Worm (Caenorhabditis elegans) whole organism, L1 larva: ENCODE results near the gene col-94.

ENCODE experiments used
- C04F5.9 ChIP-seq: sonication (generic microtip); optimal IDR thresholded peaks from 2 replicates; lab custom pipeline; 2016; ENCODE audit warnings: missing genetic modification characterization, missing compliant biosample characterization
- C16A3.4 ChIP-seq: fragments of 150-350 bp; optimal IDR thresholded peaks from 2 replicates; lab custom pipeline; 2014; ENCODE audit warnings: missing biosample characterization, missing genetic modification characterization
- aha-1 ChIP-seq: fragments of 150-350 bp; optimal IDR thresholded peaks from 2 replicates; lab custom pipeline; 2014; ENCODE audit warnings: missing biosample characterization, missing genetic modification characterization
- blmp-1 ChIP-seq: fragments of 150-350 bp; optimal IDR thresholded peaks from 2 replicates; lab custom pipeline; 2014; ENCODE audit warnings: missing biosample characterization, missing genetic modification characterization
- ceh-82 ChIP-seq, 3 experiments: fragments of 150-350 bp in 1 of 3; sonication (generic microtip) in 2 of 3; optimal IDR thresholded peaks; 2 replicates each; lab custom pipeline; 2014 to 2017; ENCODE audit warnings: missing biosample characterization in 3 of 3, missing genetic modification characterization in 3 of 3
- dpl-1 ChIP-seq, 3 experiments: fragments of 150-350 bp in 2 of 3; sonication (generic microtip) in 1 of 3; optimal IDR thresholded peaks; 2 replicates each; lab custom pipeline; 2014 to 2017; ENCODE audit warnings: missing biosample characterization in 3 of 3, missing genetic modification characterization in 3 of 3, missing genetic modification reagents in 3 of 3
- dsc-1 ChIP-seq: sonication (generic microtip); optimal IDR thresholded peaks from 2 replicates; lab custom pipeline; 2016; ENCODE audit warnings: mild to moderate bottlenecking, missing genetic modification characterization, missing compliant biosample characterization
- efl-1 ChIP-seq, 4 experiments: fragments of 150-350 bp; optimal IDR thresholded peaks in 3 of 4; peaks in 1 of 4; 1 replicate in 1 of 4; 2 replicates in 3 of 4; lab custom pipeline; 2014; ENCODE audit warnings: missing biosample characterization in 2 of 4, missing genetic modification characterization in 2 of 4, missing genetic modification reagents in 2 of 4
- efl-3 ChIP-seq: fragments of 200-800 bp; sonication (Bioruptor generic); optimal IDR thresholded peaks from 2 replicates; lab custom pipeline; 2018; ENCODE audit warnings: mild to moderate bottlenecking, missing genetic modification characterization, missing compliant biosample characterization
- elt-3 ChIP-seq, 6 experiments: fragments of 150-350 bp in 1 of 6; sonication (generic microtip); optimal IDR thresholded peaks; 2 replicates each; lab custom pipeline; 2017 to 2018; ENCODE audit warnings: missing biosample characterization in 6 of 6, missing genetic modification characterization in 6 of 6, inconsistent platforms in 1 of 6
- fkh-10 ChIP-seq: sonication (generic microtip); optimal IDR thresholded peaks from 2 replicates; lab custom pipeline; 2017; ENCODE audit warnings: missing biosample characterization, missing genetic modification reagents, missing genetic modification characterization
- fos-1 ChIP-seq: fragments of 150-350 bp; optimal IDR thresholded peaks from 2 replicates; lab custom pipeline; 2014; ENCODE audit warnings: missing biosample characterization, missing genetic modification characterization
- grh-1 ChIP-seq: fragments of 200-800 bp; sonication (Bioruptor generic); IDR thresholded peaks from 2 replicates; pipeline ENCODE4 v1.3.6; 2022; ENCODE audit warnings: missing genetic modification reagents, missing genetic modification characterization, missing compliant biosample characterization
- hlh-17 ChIP-seq: fragments of 200-800 bp; sonication (Bioruptor generic); optimal IDR thresholded peaks from 2 replicates; lab custom pipeline; 2018; ENCODE audit warnings: missing genetic modification characterization, mild to moderate bottlenecking, missing compliant biosample characterization, moderate library complexity, borderline replicate concordance
- hpl-2 ChIP-seq: fragments of 150-350 bp; optimal IDR thresholded peaks from 2 replicates; lab custom pipeline; 2014; ENCODE audit warnings: missing biosample characterization, missing genetic modification reagents, missing genetic modification characterization
- irx-1 ChIP-seq: sonication (generic microtip); optimal IDR thresholded peaks from 2 replicates; lab custom pipeline; 2016; ENCODE audit warnings: missing genetic modification characterization, missing compliant biosample characterization
- isw-1 ChIP-seq: fragments of 200-800 bp; sonication (Bioruptor generic); IDR thresholded peaks from 2 replicates; pipeline ENCODE4 v1.3.6; 2022; ENCODE audit warnings: missing genetic modification characterization, missing compliant biosample characterization
- jun-1 ChIP-seq: fragments of 150-350 bp; optimal IDR thresholded peaks from 2 replicates; lab custom pipeline; 2014; ENCODE audit warnings: missing biosample characterization, missing genetic modification reagents, missing genetic modification characterization
- lin-13 ChIP-seq: fragments of 150-350 bp; optimal IDR thresholded peaks from 2 replicates; lab custom pipeline; 2014; ENCODE audit warnings: missing biosample characterization, missing genetic modification reagents, missing genetic modification characterization
- lin-14 ChIP-seq: fragments of 200-800 bp; sonication (Bioruptor generic); optimal IDR thresholded peaks from 2 replicates; lab custom pipeline; 2018; ENCODE audit warnings: mild to moderate bottlenecking, missing genetic modification characterization, moderate library complexity, missing compliant biosample characterization
- lin-35 ChIP-seq, 2 experiments: fragments of 150-350 bp; optimal IDR thresholded peaks; 2 replicates each; lab custom pipeline; 2014; ENCODE audit warnings: missing biosample characterization in 2 of 2, missing genetic modification characterization in 2 of 2, missing genetic modification reagents in 2 of 2
- mab-9 ChIP-seq: fragments of 200-800 bp; sonication (Bioruptor generic); IDR thresholded peaks from 2 replicates; pipeline ENCODE4 v1.3.6; 2022; ENCODE audit warnings: missing genetic modification reagents, missing genetic modification characterization, missing compliant biosample characterization
- mdl-1 ChIP-seq, 2 experiments: fragments of 150-350 bp; optimal IDR thresholded peaks; 2 replicates each; lab custom pipeline; 2014 to 2017; ENCODE audit warnings: missing biosample characterization in 2 of 2, missing genetic modification characterization in 2 of 2, inconsistent platforms in 1 of 2
- mef-2 ChIP-seq: fragments of 150-350 bp; optimal IDR thresholded peaks from 2 replicates; lab custom pipeline; 2014; ENCODE audit warnings: missing biosample characterization, missing genetic modification characterization
- nhr-11 ChIP-seq: fragments of 150-350 bp; optimal IDR thresholded peaks from 2 replicates; lab custom pipeline; 2014; ENCODE audit warnings: missing biosample characterization, missing genetic modification characterization
- nhr-12 ChIP-seq: sonication (generic microtip); optimal IDR thresholded peaks from 2 replicates; lab custom pipeline; 2017; ENCODE audit warnings: missing biosample characterization, missing genetic modification characterization
- nhr-237 ChIP-seq: fragments of 150-350 bp; optimal IDR thresholded peaks from 2 replicates; lab custom pipeline; 2014; ENCODE audit warnings: missing biosample characterization, missing genetic modification characterization
- nhr-90 ChIP-seq: sonication (generic microtip); optimal IDR thresholded peaks from 2 replicates; lab custom pipeline; 2016; ENCODE audit warnings: mild to moderate bottlenecking, missing genetic modification characterization, missing compliant biosample characterization; ENCODE audit not compliant: poor library complexity
- swsn-7 ChIP-seq: sonication (generic microtip); optimal IDR thresholded peaks from 2 replicates; lab custom pipeline; 2016; ENCODE audit warnings: missing genetic modification characterization, missing compliant biosample characterization
- tbx-2 ChIP-seq: sonication (generic microtip); optimal IDR thresholded peaks from 2 replicates; lab custom pipeline; 2016; ENCODE audit warnings: missing genetic modification characterization, missing compliant biosample characterization
- unc-30 ChIP-seq: sonication (generic microtip); optimal IDR thresholded peaks from 2 replicates; lab custom pipeline; 2017; ENCODE audit warnings: missing biosample characterization, missing genetic modification characterization
- xbp-1 ChIP-seq: sonication (generic microtip); optimal IDR thresholded peaks from 2 replicates; lab custom pipeline; 2016; ENCODE audit warnings: missing genetic modification characterization, missing compliant biosample characterization
- zag-1 ChIP-seq: fragments of 150-350 bp; optimal IDR thresholded peaks from 2 replicates; lab custom pipeline; 2014; ENCODE audit warnings: missing biosample characterization, missing genetic modification characterization
- zip-4 ChIP-seq: fragments of 200-800 bp; sonication (Bioruptor generic); optimal IDR thresholded peaks from 2 replicates; lab custom pipeline; 2018; ENCODE audit warnings: mild to moderate bottlenecking, missing genetic modification characterization, moderate library complexity, missing compliant biosample characterization
- ztf-11 ChIP-seq, 2 experiments: sonication (generic microtip); optimal IDR thresholded peaks; 2 replicates each; lab custom pipeline; 2016 to 2017; ENCODE audit warnings: missing genetic modification characterization in 2 of 2, missing biosample characterization in 1 of 2, missing compliant biosample characterization in 1 of 2
- ztf-4 ChIP-seq: fragments of 150-350 bp; optimal IDR thresholded peaks from 2 replicates; lab custom pipeline; 2014; ENCODE audit warnings: missing biosample characterization, missing genetic modification characterization

The col-94 gene

DNA sequence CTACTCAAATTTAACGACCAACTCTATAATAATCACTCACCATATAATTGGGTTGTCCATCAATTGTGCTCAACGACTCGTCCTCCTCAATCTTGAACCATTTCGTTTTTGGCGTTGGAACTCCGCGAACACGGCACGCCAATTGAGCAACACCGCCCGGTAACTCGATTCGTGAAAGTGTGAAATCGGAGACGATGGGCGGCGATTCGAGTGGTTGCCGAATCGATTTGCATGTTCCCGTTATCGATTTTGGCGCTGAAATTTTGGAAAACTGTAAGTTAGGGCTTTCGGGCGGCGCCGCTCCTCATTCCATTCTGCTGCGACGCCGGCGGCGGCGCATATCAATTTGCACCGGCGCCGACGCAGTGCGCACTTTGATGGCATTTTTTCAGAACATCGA lies 36.0 kb downstream of the col-94 start:
- no peak for TF ChIP-seq elt-3 (tag; optimal IDR thresholded peaks at IDR 0.05; lab: Kevin White, UChicago)
- TF ChIP-seq C04F5.9: no peak
- no peak for TF ChIP-seq nhr-237 (tag; lab: Kevin White, UChicago)
- TF ChIP-seq hlh-17 (GFP tag; lab: Kevin White, UChicago): no peak
- no peak for TF ChIP-seq lin-13 (GFP tag; lab: Kevin White, UChicago)
- TF ChIP-seq ztf-4 (tag; lab: Kevin White, UChicago): no peak
- TF ChIP-seq isw-1 (GFP tag; lab: Robert Waterston, UW): no peak
- no peak for TF ChIP-seq zip-4 (GFP tag; lab: Kevin White, UChicago)
- no peak for TF ChIP-seq xbp-1 (tag; lab: Kevin White, UChicago)
- TF ChIP-seq hpl-2: no peak
- TF ChIP-seq jun-1 (tag; lab: Kevin White, UChicago): no peak
- no peak for TF ChIP-seq zag-1 (tag; lab: Kevin White, UChicago)
- no peak for TF ChIP-seq lin-14 (GFP tag; lab: Kevin White, UChicago)
- TF ChIP-seq mdl-1 (tag; optimal IDR thresholded peaks at IDR 0.05; lab: Kevin White, UChicago): no peak
- TF ChIP-seq dpl-1 (GFP tag; optimal IDR thresholded peaks at IDR 0.05; lab: Kevin White, UChicago): no peak
- TF ChIP-seq fos-1: no peak
- TF ChIP-seq unc-30 (tag; lab: Kevin White, UChicago): no peak

- no peak for TF ChIP-seq nhr-90 (tag; lab: Kevin White, UChicago)
- TF ChIP-seq C16A3.4 (tag; lab: Kevin White, UChicago): no peak
- TF ChIP-seq dsc-1 (tag; lab: Kevin White, UChicago): no peak
- no peak for TF ChIP-seq unc-30 (tag; lab: Kevin White, UChicago)
- no peak for TF ChIP-seq irx-1 (tag; lab: Kevin White, UChicago)
- TF ChIP-seq hpl-2: no peak
- no peak for TF ChIP-seq lin-35 (GFP tag; optimal IDR thresholded peaks at IDR 0.05; lab: Kevin White, UChicago)
- TF ChIP-seq mab-9: no peak
- TF ChIP-seq ceh-82 (tag; optimal IDR thresholded peaks at IDR 0.05; lab: Kevin White, UChicago): no peak
- no peak for TF ChIP-seq grh-1 (GFP tag; lab: Robert Waterston, UW)
- TF ChIP-seq mef-2 (tag; lab: Kevin White, UChicago): no peak
- TF ChIP-seq swsn-7 (tag; lab: Kevin White, UChicago): no peak
- TF ChIP-seq blmp-1 (tag; lab: Kevin White, UChicago): no peak
- TF ChIP-seq efl-3 (GFP tag; lab: Kevin White, UChicago): no peak
- no peak for TF ChIP-seq nhr-12 (tag; lab: Kevin White, UChicago)
- TF ChIP-seq tbx-2 (tag; lab: Kevin White, UChicago): no peak
These were observed 40.5 kb downstream of the col-94 start, which contains the start of gene strd-1 for ce11 chrIII:10947155-10947554. Gene strd-1 (plus strand): TSS chrIII:10947455.

DNA sequence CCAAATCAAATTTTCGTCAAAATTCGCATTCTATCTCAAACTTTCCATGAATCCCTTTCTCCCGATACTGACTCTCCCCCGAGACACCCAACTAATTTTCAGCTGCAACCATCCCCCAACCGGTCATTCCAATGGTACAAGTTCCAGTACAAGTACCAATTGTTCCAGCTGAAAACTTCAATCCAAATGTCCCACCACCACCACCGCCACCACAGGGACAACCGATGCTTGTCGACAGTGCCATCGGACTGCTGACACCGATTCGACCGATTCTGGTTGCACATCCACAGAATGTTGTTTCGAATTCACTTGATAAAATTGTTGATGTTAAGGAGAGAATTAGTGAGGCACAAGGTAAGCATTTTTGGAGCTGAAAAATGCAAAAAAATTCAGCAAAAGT lies 42.1 kb downstream of the col-94 start:
- TF ChIP-seq mdl-1 (tag; optimal IDR thresholded peaks at IDR 0.05; lab: Kevin White, UChicago): no peak
- no peak for TF ChIP-seq ztf-11 (tag; optimal IDR thresholded peaks at IDR 0.05; lab: Kevin White, UChicago)
- TF ChIP-seq nhr-11 (tag; lab: Kevin White, UChicago): no peak
- no peak for TF ChIP-seq lin-13 (GFP tag; lab: Kevin White, UChicago)
- TF ChIP-seq fkh-10 (GFP tag; lab: Kevin White, UChicago): no peak
- no peak for TF ChIP-seq efl-1 (optimal IDR thresholded peaks at IDR 0.05; lab: Kevin White, UChicago)
- TF ChIP-seq efl-1 (GFP tag; optimal IDR thresholded peaks at IDR 0.05 in 1 of 2; lab: Kevin White, UChicago): peak in 1 of 2 experiments; percentile 30
- TF ChIP-seq, all 84 proteins: peak for 1

ce11 chrIII:10942905-10943304 lies 44.8 kb downstream of the col-94 start:
- TF ChIP-seq efl-1 (optimal IDR thresholded peaks at IDR 0.05; lab: Kevin White, UChicago): no peak
- TF ChIP-seq efl-1 (GFP tag; optimal IDR thresholded peaks at IDR 0.05 in 1 of 2; lab: Kevin White, UChicago): peak in 1 of 2 experiments; percentile 7
- TF ChIP-seq aha-1 (tag; lab: Kevin White, UChicago): no peak
